Worm (Caenorhabditis elegans) whole organism, young adult: ENCODE data around the gene srlf-2.
A peak's percentile ranks its signal among the peaks of the same experiment; 100 is the strongest.

Source experiments
- C17E4.6 ChIP-seq: fragments of 200-800 bp; sonication (Bioruptor generic); IDR thresholded peaks from 2 replicates; pipeline ENCODE4 v1.3.6; 2022; ENCODE audit warnings: missing genetic modification reagents, missing genetic modification characterization, missing compliant biosample characterization
- F10E7.11 ChIP-seq: sonication (generic microtip); optimal IDR thresholded peaks from 2 replicates; lab custom pipeline; 2017; ENCODE audit warnings: mild to moderate bottlenecking, missing genetic modification characterization, moderate library complexity, missing compliant biosample characterization
- F33H1.4 ChIP-seq: fragments of 200-800 bp; sonication (Bioruptor generic); IDR thresholded peaks from 2 replicates; pipeline ENCODE4 v1.3.6; 2022; ENCODE audit warnings: missing genetic modification reagents, missing genetic modification characterization, missing compliant biosample characterization
- F37B4.10 ChIP-seq: fragments of 200-800 bp; sonication (Bioruptor generic); IDR thresholded peaks from 2 replicates; pipeline ENCODE4 v1.3.6; 2022; ENCODE audit warnings: missing genetic modification characterization, missing compliant biosample characterization
- F39B2.1 ChIP-seq: fragments of 200-800 bp; sonication (Bioruptor generic); IDR thresholded peaks from 2 replicates; pipeline ENCODE4 v1.3.6; 2022; ENCODE audit warnings: missing genetic modification reagents, missing genetic modification characterization, missing compliant biosample characterization
- K12H6.12 ChIP-seq: fragments of 200-800 bp; sonication (Bioruptor generic); optimal IDR thresholded peaks from 2 replicates; lab custom pipeline; 2018; ENCODE audit warnings: mild to moderate bottlenecking, missing genetic modification characterization, missing compliant biosample characterization
- Y53G8AR.9 ChIP-seq: fragments of 200-800 bp; sonication (Bioruptor generic); conservative IDR thresholded peaks from 2 replicates; pipeline ENCODE4 v1.3.6; 2022; ENCODE audit warnings: missing genetic modification reagents, missing genetic modification characterization, missing compliant biosample characterization
- Y67H2A.10 ChIP-seq: fragments of 200-800 bp; sonication (Bioruptor generic); conservative IDR thresholded peaks from 2 replicates; pipeline ENCODE4 v1.3.6; 2022; ENCODE audit warnings: missing genetic modification reagents, missing genetic modification characterization, missing compliant biosample characterization
- Y79H2A.3 ChIP-seq: fragments of 200-800 bp; sonication (Bioruptor generic); conservative IDR thresholded peaks from 2 replicates; pipeline ENCODE4 v1.3.6; 2022; ENCODE audit warnings: missing genetic modification reagents, missing genetic modification characterization, missing compliant biosample characterization
- akir-1 ChIP-seq: fragments of 200-800 bp; sonication (Bioruptor generic); optimal IDR thresholded peaks from 2 replicates; lab custom pipeline; 2018; ENCODE audit warnings: mild to moderate bottlenecking, missing genetic modification characterization, moderate library complexity, missing compliant biosample characterization
- aptf-2 ChIP-seq: fragments of 200-800 bp; sonication (Bioruptor generic); conservative IDR thresholded peaks from 2 replicates; pipeline ENCODE4 v1.3.6; 2022; ENCODE audit warnings: missing genetic modification reagents, missing genetic modification characterization, missing compliant biosample characterization
- attf-5 ChIP-seq: fragments of 200-800 bp; sonication (Bioruptor generic); optimal IDR thresholded peaks from 2 replicates; lab custom pipeline; 2018; ENCODE audit warnings: mild to moderate bottlenecking, missing genetic modification characterization, missing compliant biosample characterization
- ccch-3 ChIP-seq: fragments of 200-800 bp; sonication (Bioruptor generic); optimal IDR thresholded peaks from 2 replicates; lab custom pipeline; 2018; ENCODE audit warnings: mild to moderate bottlenecking, missing genetic modification characterization, missing compliant biosample characterization
- ceh-91 ChIP-seq: fragments of 200-800 bp; sonication (Bioruptor generic); IDR thresholded peaks from 2 replicates; pipeline ENCODE4 v1.3.6; 2022; ENCODE audit warnings: missing genetic modification reagents, missing genetic modification characterization, missing compliant biosample characterization
- chd-7 ChIP-seq: sonication (generic microtip); optimal IDR thresholded peaks from 2 replicates; lab custom pipeline; 2016; ENCODE audit warnings: mild to moderate bottlenecking, missing genetic modification characterization, moderate library complexity, missing compliant biosample characterization
- dpl-1 ChIP-seq: fragments of 150-350 bp; optimal IDR thresholded peaks from 2 replicates; lab custom pipeline; 2014; ENCODE audit warnings: missing biosample characterization, missing genetic modification reagents, missing genetic modification characterization
- fkh-3 ChIP-seq: sonication (generic microtip); optimal IDR thresholded peaks from 2 replicates; lab custom pipeline; 2016; ENCODE audit warnings: mild to moderate bottlenecking, missing genetic modification characterization, missing compliant biosample characterization
- hsf-1 ChIP-seq: fragments of 200-800 bp; sonication (Bioruptor generic); IDR thresholded peaks from 2 replicates; pipeline ENCODE4 v1.3.6; 2022; ENCODE audit warnings: missing genetic modification reagents, missing genetic modification characterization, missing compliant biosample characterization
- lsl-1 ChIP-seq: fragments of 200-800 bp; sonication (Bioruptor generic); optimal IDR thresholded peaks from 2 replicates; lab custom pipeline; 2018; ENCODE audit warnings: mild to moderate bottlenecking, missing genetic modification characterization, moderate library complexity, missing compliant biosample characterization
- madf-6 ChIP-seq: fragments of 200-800 bp; sonication (Bioruptor generic); IDR thresholded peaks from 2 replicates; pipeline ENCODE4 v1.3.6; 2022; ENCODE audit warnings: missing genetic modification reagents, missing genetic modification characterization, missing compliant biosample characterization
- madf-8 ChIP-seq: fragments of 200-800 bp; sonication (Bioruptor generic); conservative IDR thresholded peaks from 2 replicates; pipeline ENCODE4 v1.3.6; 2022; ENCODE audit warnings: missing genetic modification reagents, missing genetic modification characterization, missing compliant biosample characterization
- mes-4 ChIP-seq: sonication (generic microtip); optimal IDR thresholded peaks from 2 replicates; lab custom pipeline; 2016; ENCODE audit warnings: missing genotype, missing genetic modification characterization, missing compliant biosample characterization
- mxl-1 ChIP-seq: sonication (generic microtip); optimal IDR thresholded peaks from 2 replicates; lab custom pipeline; 2016; ENCODE audit warnings: missing genetic modification characterization, missing compliant biosample characterization
- nhr-80 ChIP-seq: sonication (generic microtip); optimal IDR thresholded peaks from 2 replicates; lab custom pipeline; 2016; ENCODE audit warnings: missing genetic modification characterization, missing compliant biosample characterization
- pha-4 ChIP-seq: fragments of 150-350 bp; sonication (generic microtip); optimal IDR thresholded peaks from 2 replicates; lab custom pipeline; 2014; ENCODE audit warnings: missing biosample characterization, missing genetic modification reagents, missing genetic modification characterization
- repo-1 ChIP-seq: sonication (generic microtip); optimal IDR thresholded peaks from 2 replicates; lab custom pipeline; 2017; ENCODE audit warnings: mild to moderate bottlenecking, missing genetic modification characterization, missing compliant biosample characterization
- rpc-1 ChIP-seq, 2 experiments: fragments of 150-350 bp in 1 of 2; sonication (generic microtip) in 1 of 2; optimal IDR thresholded peaks; 2 replicates each; lab custom pipeline; 2014 to 2018; ENCODE audit warnings: missing biosample characterization in 1 of 2, missing genetic modification characterization in 1 of 2, missing genetic modification reagents in 1 of 2, missing genotype in 1 of 2
- snpc-3.4 ChIP-seq: sonication (generic microtip); optimal IDR thresholded peaks from 2 replicates; lab custom pipeline; 2017; ENCODE audit warnings: missing genetic modification characterization, mild to moderate bottlenecking, missing compliant biosample characterization, antibody characterized with exemption, moderate library complexity, missing genotype, missing genetic modification reagents
- snpc-4 ChIP-seq, 5 experiments: fragments of 150-350 bp in 1 of 5; sonication (generic microtip) in 4 of 5; optimal IDR thresholded peaks; 2 replicates each; lab custom pipeline; 2014 to 2018; ENCODE audit warnings: missing genetic modification characterization in 5 of 5, missing biosample characterization in 3 of 5, antibody characterized with exemption in 2 of 5, mild to moderate bottlenecking in 2 of 5, missing compliant biosample characterization in 2 of 5, missing genotype in 2 of 5, moderate library complexity in 2 of 5, missing genetic modification reagents in 1 of 5
- sptf-2 ChIP-seq: fragments of 200-800 bp; sonication (Bioruptor generic); optimal IDR thresholded peaks from 2 replicates; lab custom pipeline; 2018; ENCODE audit warnings: mild to moderate bottlenecking, missing genetic modification characterization, missing compliant biosample characterization
- tbp1 ChIP-seq: fragments of 200-800 bp; sonication (Bioruptor generic); optimal IDR thresholded peaks from 2 replicates; lab custom pipeline; 2018; ENCODE audit warnings: mild to moderate bottlenecking, missing genetic modification characterization, missing compliant biosample characterization
- unc-62 ChIP-seq: fragments of 150-350 bp; optimal IDR thresholded peaks from 2 replicates; lab custom pipeline; 2014; ENCODE audit warnings: missing biosample characterization, missing genetic modification reagents, missing genetic modification characterization
- xnd-1 ChIP-seq: sonication (generic microtip); optimal IDR thresholded peaks from 2 replicates; lab custom pipeline; 2016; ENCODE audit warnings: missing genotype, missing genetic modification reagents, missing genetic modification characterization, missing compliant biosample characterization
- zim-3 ChIP-seq: sonication (generic microtip); optimal IDR thresholded peaks from 2 replicates; lab custom pipeline; 2017; ENCODE audit warnings: mild to moderate bottlenecking, missing genetic modification characterization, moderate library complexity, missing compliant biosample characterization
- ztf-18 ChIP-seq: sonication (generic microtip); optimal IDR thresholded peaks from 2 replicates; lab custom pipeline; 2016; ENCODE audit warnings: missing genotype, mild to moderate bottlenecking, missing genetic modification characterization, missing compliant biosample characterization
- ztf-26 ChIP-seq: sonication (generic microtip); optimal IDR thresholded peaks from 2 replicates; lab custom pipeline; 2017; ENCODE audit warnings: missing genetic modification characterization, missing compliant biosample characterization

Gene srlf-2

ce11 chrIV:8473756-8474155 lies 16.3 kb upstream of the srlf-2 start, which contains the start of gene C28C12.11:
TSS of gene C28C12.11 (plus strand) at chrIV:8474056.
- TF ChIP-seq Y79H2A.3 (GFP tag; lab: Robert Waterston, UW), result no peak
- TF ChIP-seq ztf-18 (tag; lab: Kevin White, UChicago), result no peak
- no peak for TF ChIP-seq F37B4.10
- no peak for TF ChIP-seq ceh-91 (GFP tag; lab: Robert Waterston, UW)
- no peak for TF ChIP-seq ztf-26 (tag; lab: Kevin White, UChicago)
- TF ChIP-seq chd-7 (tag; lab: Kevin White, UChicago), result no peak
- no peak for TF ChIP-seq snpc-3.4 (tag; lab: Kevin White, UChicago)
- TF ChIP-seq akir-1 (GFP tag; lab: Kevin White, UChicago), result no peak
- TF ChIP-seq mxl-1 (tag; lab: Kevin White, UChicago), result no peak
- no peak for TF ChIP-seq Y53G8AR.9 (GFP tag; lab: Robert Waterston, UW)
- TF ChIP-seq Y67H2A.10 (GFP tag; lab: Robert Waterston, UW), result no peak
- no peak for TF ChIP-seq zim-3 (tag; lab: Kevin White, UChicago)
- no peak for TF ChIP-seq hsf-1 (GFP tag; lab: Robert Waterston, UW)
- no peak for TF ChIP-seq ccch-3 (GFP tag; lab: Kevin White, UChicago)
- TF ChIP-seq madf-6 (GFP tag; lab: Robert Waterston, UW), result no peak
- no peak for TF ChIP-seq F33H1.4 (GFP tag; lab: Robert Waterston, UW)
- TF ChIP-seq xnd-1, result no peak
- TF ChIP-seq aptf-2 (GFP tag; lab: Robert Waterston, UW), result no peak
- no peak for TF ChIP-seq tbp1 (GFP tag; lab: Kevin White, UChicago)
- TF ChIP-seq, all 124 proteins: peak for 0

ce11 chrIV:8475030-8475679 lies 14.9 kb upstream of the srlf-2 start:
- TF ChIP-seq nhr-80 (peak; percentile 86), snpc-4 (GFP tag; optimal IDR thresholded peaks at IDR 0.05; lab: Kevin White, UChicago) (no peak), snpc-4 (tag; optimal IDR thresholded peaks at IDR 0.05; lab: Kevin White, UChicago) (no peak)

- TF ChIP-seq F39B2.1 (GFP tag; lab: Robert Waterston, UW) (no peak), sptf-2 (no peak), F10E7.11 (tag; lab: Kevin White, UChicago) (no peak), repo-1 (no peak), unc-62 (GFP tag; lab: Kevin White, UChicago) (no peak), xnd-1 (no peak), lsl-1 (GFP tag; lab: Kevin White, UChicago) (no peak), C17E4.6 (no peak), rpc-1 (optimal IDR thresholded peaks at IDR 0.05; lab: Kevin White, UChicago) (no peak), rpc-1 (tag; optimal IDR thresholded peaks at IDR 0.05; lab: Kevin White, UChicago) (no peak)
- TF ChIP-seq, all 124 proteins: peak for 0
These were observed 13.8 kb upstream of the srlf-2 start for ce11 chrIV:8476166-8476565.

ce11 chrIV:8476880-8477279 lies 13.1 kb upstream of the srlf-2 start, which contains the start of gene spp-10:
TSS of gene spp-10 (plus strand) at chrIV:8477180.
- TF ChIP-seq pha-4 (tag; lab: Kevin White, UChicago) (no peak), ccch-3 (GFP tag; lab: Kevin White, UChicago) (no peak), mes-4 (tag; lab: Kevin White, UChicago) (no peak), attf-5 (GFP tag; lab: Kevin White, UChicago) (no peak), dpl-1 (GFP tag; lab: Kevin White, UChicago) (no peak), fkh-3 (no peak), K12H6.12 (tag; lab: Kevin White, UChicago) (no peak), madf-8 (no peak)
